Fruit fly (Drosophila melanogaster) whole organism, embryonic: ENCODE results near the gene ATPsynG.

Experiments used
- BEAF-32 ChIP-seq: fragments of 200-800 bp; sonication (Bioruptor generic); optimal IDR thresholded peaks from 3 replicates; lab custom pipeline; 2017; ENCODE audit warnings: missing biosample characterization, missing genetic modification characterization, mild to moderate bottlenecking, moderate library complexity, missing genetic modification reagents
- Bgb ChIP-seq: fragments of 200-800 bp; sonication (Bioruptor generic); IDR thresholded peaks from 2 replicates; pipeline ENCODE4 v1.3.6; 2022; ENCODE audit warnings: missing biosample characterization, missing genetic modification characterization; ENCODE audit not compliant: partially characterized antibody
- CG10267 ChIP-seq: fragments of 200-800 bp; sonication (Bioruptor generic); optimal IDR thresholded peaks from 2 replicates; lab custom pipeline; 2018; ENCODE audit warnings: missing biosample characterization, mild to moderate bottlenecking, missing genetic modification characterization, moderate library complexity
- CG11093 ChIP-seq: fragments of 200-800 bp; sonication (Bioruptor generic); IDR thresholded peaks from 3 replicates; pipeline ENCODE4 v1.3.6; 2022; ENCODE audit warnings: missing biosample characterization, missing genetic modification characterization
- CG12236 ChIP-seq: fragments of 200-800 bp; sonication (Bioruptor generic); optimal IDR thresholded peaks from 2 replicates; lab custom pipeline; 2016; ENCODE audit warnings: missing biosample characterization, missing genetic modification characterization
- CG13287 ChIP-seq: fragments of 200-800 bp; sonication (Bioruptor generic); IDR thresholded peaks from 2 replicates; pipeline ENCODE4 v1.3.6; 2022; ENCODE audit warnings: missing biosample characterization, missing genetic modification characterization; ENCODE audit not compliant: partially characterized antibody
- CG13624 ChIP-seq: fragments of 200-800 bp; sonication (Bioruptor generic); optimal IDR thresholded peaks from 2 replicates; lab custom pipeline; 2016; ENCODE audit warnings: missing biosample characterization, missing genetic modification characterization
- CG17829 ChIP-seq: fragments of 200-800 bp; optimal IDR thresholded peaks from 2 replicates; lab custom pipeline; 2019; ENCODE audit warnings: missing biosample characterization, mild to moderate bottlenecking, missing genetic modification characterization, moderate library complexity
- CG18764 ChIP-seq: fragments of 200-800 bp; sonication (Bioruptor generic); optimal IDR thresholded peaks from 3 replicates; lab custom pipeline; 2016; ENCODE audit warnings: missing biosample characterization, missing genetic modification characterization
- CG2129 ChIP-seq: fragments of 200-800 bp; sonication (Bioruptor generic); IDR thresholded peaks from 2 replicates; pipeline ENCODE4 v1.3.6; 2022; ENCODE audit warnings: missing biosample characterization, missing genetic modification characterization; ENCODE audit not compliant: partially characterized antibody
- CG30020 ChIP-seq: fragments of 200-800 bp; optimal IDR thresholded peaks from 2 replicates; lab custom pipeline; 2019; ENCODE audit warnings: missing biosample characterization, mild to moderate bottlenecking, missing genetic modification characterization, moderate library complexity
- CG5953 ChIP-seq: fragments of 200-800 bp; sonication (Bioruptor generic); IDR thresholded peaks from 2 replicates; pipeline ENCODE4 v1.3.6; 2022; ENCODE audit warnings: missing biosample characterization, missing genetic modification characterization
- CG6791 ChIP-seq: fragments of 200-800 bp; sonication (Bioruptor generic); IDR thresholded peaks from 3 replicates; pipeline ENCODE4 v1.3.6; 2022; ENCODE audit warnings: missing biosample characterization, missing genetic modification characterization; ENCODE audit not compliant: partially characterized antibody
- CG7745 ChIP-seq: fragments of 200-800 bp; sonication (Bioruptor generic); optimal IDR thresholded peaks from 2 replicates; lab custom pipeline; 2018; ENCODE audit warnings: missing biosample characterization, mild to moderate bottlenecking, missing genetic modification characterization, moderate library complexity
- CG9437 ChIP-seq: fragments of 200-800 bp; sonication (Bioruptor generic); optimal IDR thresholded peaks from 2 replicates; lab custom pipeline; 2018; ENCODE audit warnings: missing biosample characterization, mild to moderate bottlenecking, missing genetic modification characterization
- CoRest ChIP-seq: fragments of 200-800 bp; sonication (Bioruptor generic); optimal IDR thresholded peaks from 3 replicates; lab custom pipeline; 2018; ENCODE audit warnings: missing biosample characterization, mild to moderate bottlenecking, missing genetic modification characterization, moderate library complexity
- CrebB ChIP-seq: fragments of 200-800 bp; sonication (Bioruptor generic); optimal IDR thresholded peaks from 3 replicates; lab custom pipeline; 2018; ENCODE audit warnings: missing biosample characterization, mild to moderate bottlenecking, missing genetic modification characterization
- Dbx ChIP-seq: fragments of 200-800 bp; sonication (Bioruptor generic); IDR thresholded peaks from 3 replicates; pipeline ENCODE4 v1.3.6; 2022; ENCODE audit warnings: missing biosample characterization, missing genetic modification characterization
- Dll ChIP-seq: fragments of 200-800 bp; sonication (Bioruptor generic); IDR thresholded peaks from 4 replicates; pipeline ENCODE4 v1.3.6; 2022; ENCODE audit warnings: missing biosample characterization, missing genetic modification characterization; ENCODE audit not compliant: partially characterized antibody
- Dref ChIP-seq: fragments of 200-800 bp; sonication (Bioruptor generic); IDR thresholded peaks from 2 replicates; pipeline ENCODE4 v1.3.6; 2022; ENCODE audit warnings: missing biosample characterization, missing genetic modification characterization
- Fer2 ChIP-seq: fragments of 200-800 bp; sonication (Bioruptor generic); optimal IDR thresholded peaks from 2 replicates; lab custom pipeline; 2018; ENCODE audit warnings: missing biosample characterization, mild to moderate bottlenecking, missing genetic modification characterization, moderate library complexity
- HLH4C ChIP-seq: fragments of 200-800 bp; sonication (Bioruptor generic); IDR thresholded peaks from 3 replicates; pipeline ENCODE4 v1.3.6; 2022; ENCODE audit warnings: missing biosample characterization, missing genetic modification characterization; ENCODE audit not compliant: partially characterized antibody
- Mad ChIP-seq: fragments of 200-800 bp; sonication (Bioruptor generic); optimal IDR thresholded peaks from 2 replicates; lab custom pipeline; 2016; ENCODE audit warnings: missing biosample characterization, missing genetic modification characterization
- Max ChIP-seq: fragments of 200-800 bp; sonication (Bioruptor generic); optimal IDR thresholded peaks from 2 replicates; lab custom pipeline; 2016; ENCODE audit warnings: missing biosample characterization, mild to moderate bottlenecking, missing genetic modification characterization
- Oaz ChIP-seq: fragments of 200-800 bp; sonication (Bioruptor generic); IDR thresholded peaks from 2 replicates; pipeline ENCODE4 v1.3.6; 2022; ENCODE audit warnings: missing biosample characterization, missing genetic modification characterization
- Scr ChIP-seq: fragments of 200-800 bp; sonication (Bioruptor generic); IDR thresholded peaks from 2 replicates; pipeline ENCODE4 v1.3.6; 2022; ENCODE audit warnings: missing biosample characterization, missing genetic modification characterization; ENCODE audit not compliant: partially characterized antibody
- Sry-δ ChIP-seq: fragments of 200-800 bp; sonication (Bioruptor generic); optimal IDR thresholded peaks from 2 replicates; lab custom pipeline; 2016; ENCODE audit warnings: missing biosample characterization, missing genetic modification characterization
- bbx ChIP-seq: fragments of 200-800 bp; sonication (Bioruptor generic); IDR thresholded peaks from 2 replicates; pipeline ENCODE4 v1.3.6; 2022; ENCODE audit warnings: missing biosample characterization, missing genetic modification characterization; ENCODE audit not compliant: partially characterized antibody
- chif ChIP-seq, 2 experiments: fragments of 200-800 bp; sonication (Bioruptor generic); optimal IDR thresholded peaks; 3 replicates each; lab custom pipeline; 2016; ENCODE audit warnings: missing biosample characterization in 2 of 2, missing genetic modification characterization in 2 of 2
- chinmo ChIP-seq: fragments of 200-800 bp; sonication (Bioruptor generic); IDR thresholded peaks from 4 replicates; pipeline ENCODE4 v1.3.6; 2022; ENCODE audit warnings: missing biosample characterization, missing genetic modification characterization; ENCODE audit not compliant: partially characterized antibody
- crp ChIP-seq, 2 experiments: fragments of 200-800 bp; sonication (Bioruptor generic); optimal IDR thresholded peaks; 2 replicates in 1 of 2; 3 replicates in 1 of 2; lab custom pipeline; 2017; ENCODE audit warnings: missing biosample characterization in 2 of 2, missing genetic modification characterization in 2 of 2, mild to moderate bottlenecking in 1 of 2, moderate library complexity in 1 of 2
- dan ChIP-seq: fragments of 200-800 bp; sonication (Bioruptor generic); IDR thresholded peaks from 2 replicates; pipeline ENCODE4 v1.3.6; 2022; ENCODE audit warnings: missing biosample characterization, missing genetic modification characterization
- dm ChIP-seq: fragments of 200-800 bp; sonication (Bioruptor generic); optimal IDR thresholded peaks from 3 replicates; lab custom pipeline; 2016; ENCODE audit warnings: missing biosample characterization, missing genetic modification characterization
- dpn ChIP-seq, 2 experiments: fragments of 200-800 bp; sonication (Bioruptor generic); optimal IDR thresholded peaks; 3 replicates each; lab custom pipeline; 2016; ENCODE audit warnings: missing biosample characterization in 2 of 2, missing genetic modification characterization in 2 of 2
- fd96Cb ChIP-seq: fragments of 200-800 bp; sonication (Bioruptor generic); optimal IDR thresholded peaks from 2 replicates; lab custom pipeline; 2018; ENCODE audit warnings: missing biosample characterization, mild to moderate bottlenecking, missing genetic modification characterization, moderate library complexity
- gem ChIP-seq: fragments of 200-800 bp; sonication (Bioruptor generic); optimal IDR thresholded peaks from 2 replicates; lab custom pipeline; 2019; ENCODE audit warnings: missing biosample characterization, mild to moderate bottlenecking, missing genetic modification characterization, moderate library complexity
- inv ChIP-seq: fragments of 200-800 bp; sonication (Bioruptor generic); IDR thresholded peaks from 2 replicates; pipeline ENCODE4 v1.3.6; 2022; ENCODE audit warnings: missing biosample characterization, missing genetic modification characterization; ENCODE audit not compliant: partially characterized antibody
- lbe ChIP-seq: fragments of 200-800 bp; sonication (Bioruptor generic); optimal IDR thresholded peaks from 2 replicates; lab custom pipeline; 2016; ENCODE audit warnings: missing biosample characterization, mild to moderate bottlenecking, missing genetic modification characterization
- lilli ChIP-seq: fragments of 200-800 bp; sonication (Bioruptor generic); optimal IDR thresholded peaks from 3 replicates; lab custom pipeline; 2016; ENCODE audit warnings: missing biosample characterization, missing genetic modification characterization
- luna ChIP-seq: fragments of 200-800 bp; sonication (Bioruptor generic); optimal IDR thresholded peaks from 2 replicates; lab custom pipeline; 2016; ENCODE audit warnings: missing biosample characterization, missing genetic modification characterization
- maf-S ChIP-seq: fragments of 200-800 bp; sonication (Bioruptor generic); optimal IDR thresholded peaks from 2 replicates; lab custom pipeline; 2016; ENCODE audit warnings: missing biosample characterization, missing genetic modification characterization
- nerfin-2 ChIP-seq: fragments of 200-800 bp; sonication (Bioruptor generic); IDR thresholded peaks from 2 replicates; pipeline ENCODE4 v1.3.6; 2022; ENCODE audit warnings: missing biosample characterization, missing genetic modification characterization; ENCODE audit not compliant: partially characterized antibody
- nom ChIP-seq: fragments of 200-800 bp; sonication (Bioruptor generic); optimal IDR thresholded peaks from 2 replicates; lab custom pipeline; 2017; ENCODE audit warnings: missing biosample characterization, missing genetic modification characterization, mild to moderate bottlenecking, moderate library complexity, missing genetic modification reagents
- onecut ChIP-seq: fragments of 200-800 bp; sonication (Bioruptor generic); IDR thresholded peaks from 2 replicates; pipeline ENCODE4 v1.3.6; 2022; ENCODE audit warnings: missing biosample characterization, missing genetic modification characterization
- stwl ChIP-seq: fragments of 200-800 bp; sonication (Bioruptor generic); optimal IDR thresholded peaks from 3 replicates; lab custom pipeline; 2018; ENCODE audit warnings: missing biosample characterization, mild to moderate bottlenecking, missing genetic modification characterization, moderate library complexity
- sug ChIP-seq: fragments of 200-800 bp; optimal IDR thresholded peaks from 2 replicates; lab custom pipeline; 2019; ENCODE audit warnings: missing biosample characterization, mild to moderate bottlenecking, missing genetic modification characterization, moderate library complexity
- tin ChIP-seq: fragments of 200-800 bp; sonication (Bioruptor generic); optimal IDR thresholded peaks from 3 replicates; lab custom pipeline; 2016; ENCODE audit warnings: missing biosample characterization, missing genetic modification characterization
- wek ChIP-seq: fragments of 200-800 bp; sonication (Bioruptor generic); optimal IDR thresholded peaks from 3 replicates; lab custom pipeline; 2018; ENCODE audit warnings: missing biosample characterization, mild to moderate bottlenecking, missing genetic modification characterization, moderate library complexity
- zen2 ChIP-seq: fragments of 200-800 bp; sonication (Bioruptor generic); IDR thresholded peaks from 3 replicates; pipeline ENCODE4 v1.3.6; 2022; ENCODE audit warnings: missing biosample characterization, missing genetic modification characterization; ENCODE audit not compliant: partially characterized antibody

The ATPsynG gene

DNA sequence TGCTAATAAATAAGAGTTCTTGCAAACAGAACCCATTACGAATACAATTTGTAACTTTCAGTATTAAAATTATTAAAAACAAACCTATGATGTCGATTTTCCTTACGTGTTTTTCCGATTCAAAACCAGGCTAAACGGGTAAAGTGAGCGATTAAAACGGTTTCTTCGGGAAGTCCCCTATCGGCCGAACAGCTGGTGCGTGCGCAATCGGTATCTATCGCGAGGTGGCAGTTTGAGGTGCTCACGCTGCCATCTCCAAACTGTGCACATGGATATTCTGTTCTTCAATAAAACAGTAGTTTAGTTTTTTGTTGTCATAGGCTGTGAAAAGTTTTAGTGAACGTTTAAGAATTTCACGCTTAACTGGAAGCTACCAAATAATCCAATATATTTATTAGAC lies 13.0 kb upstream of the ATPsynG start, which contains the start of gene TTLL4A (continued):
- TF ChIP-seq maf-S (peak; percentile 7), dm (GFP tag; lab: Kevin White, UChicago) (peak; percentile 93), CG13287 (peak; percentile 99), Mad (GFP tag; lab: Kevin White, UChicago) (peak; percentile 19), gem (tag; lab: Kevin White, UChicago) (no peak), BEAF-32 (GFP tag; lab: Kevin White, UChicago) (peak; percentile 97), nom (GFP tag; lab: Kevin White, UChicago) (no peak), tin (GFP tag; lab: Kevin White, UChicago) (peak; percentile 9), zen2 (GFP tag; lab: Robert Waterston, UW) (peak; percentile 96), CG5953 (no peak), CrebB (peak; percentile 21), CG7745 (tag; lab: Kevin White, UChicago) (no peak), Dref (GFP tag; lab: Robert Waterston, UW) (peak; percentile 62), CG18764 (GFP tag; lab: Kevin White, UChicago) (peak; percentile 14), CG9437 (GFP tag; lab: Kevin White, UChicago) (peak; percentile 85), dpn (GFP tag; optimal IDR thresholded peaks at IDR 0.05; lab: Kevin White, UChicago) (peak in 1 of 2 experiments; percentile 36), Scr (GFP tag; lab: Robert Waterston, UW) (peak; percentile 98), crp (GFP tag; optimal IDR thresholded peaks at IDR 0.05; lab: Kevin White, UChicago) (peak; percentile 64 to 94), Max (GFP tag; lab: Kevin White, UChicago) (peak; percentile 74), Dll (GFP tag; lab: Robert Waterston, UW) (peak; percentile 97), Fer2 (no peak), sug (no peak), Oaz (GFP tag; lab: Robert Waterston, UW) (no peak), CG30020 (peak; percentile 73), nerfin-2 (GFP tag; lab: Robert Waterston, UW) (peak; percentile 96), onecut (GFP tag; lab: Robert Waterston, UW) (peak; percentile 72), stwl (peak; percentile 62), bbx (peak; percentile 99), inv (GFP tag; lab: Robert Waterston, UW) (peak; percentile 96), CG10267 (tag; lab: Kevin White, UChicago) (peak; percentile 63), lbe (GFP tag; lab: Kevin White, UChicago) (peak; percentile 68), CG13624 (GFP tag; lab: Kevin White, UChicago) (peak; percentile 58), CG6791 (GFP tag; lab: Robert Waterston, UW) (peak; percentile 99), Dbx (0 out of 3 replicates have a peak, but pooled peaks have one; percentile 44), Sry-δ (GFP tag; lab: Kevin White, UChicago) (peak; percentile 96), CG12236 (GFP tag; lab: Kevin White, UChicago) (no peak), chif (GFP tag; optimal IDR thresholded peaks at IDR 0.05; lab: Kevin White, UChicago) (no peak), chinmo (GFP tag; lab: Robert Waterston, UW) (peak; percentile 98), Bgb (GFP tag; lab: Robert Waterston, UW) (peak; percentile 99), CoRest (tag; lab: Kevin White, UChicago) (peak; percentile 91), lilli (GFP tag; lab: Kevin White, UChicago) (peak; percentile 43), dan (GFP tag; lab: Robert Waterston, UW) (no peak), CG2129 (GFP tag; lab: Robert Waterston, UW) (peak; percentile 94), CG11093 (GFP tag; lab: Robert Waterston, UW) (no peak), wek (GFP tag; lab: Kevin White, UChicago) (no peak), HLH4C (GFP tag; lab: Robert Waterston, UW) (peak; percentile 95), luna (GFP tag; lab: Kevin White, UChicago) (no peak), CG17829 (no peak), fd96Cb (tag; lab: Kevin White, UChicago) (no peak)
